Worm (Caenorhabditis elegans) whole organism, mixed stage, embryonic: ENCODE data around the gene fbn-1.

Source experiments
- blmp-1 ChIP-seq: fragments of 150-350 bp; optimal IDR thresholded peaks from 2 replicates; lab custom pipeline; 2014; ENCODE audit warnings: missing biosample characterization, missing genetic modification characterization
- drap-1 ChIP-seq: fragments of 200-800 bp; sonication (Bioruptor generic); optimal IDR thresholded peaks from 3 replicates; lab custom pipeline; 2018; ENCODE audit warnings: mild to moderate bottlenecking, missing genetic modification characterization, missing compliant biosample characterization
- elt-1 ChIP-seq: sonication (generic microtip); optimal IDR thresholded peaks from 2 replicates; lab custom pipeline; 2017; ENCODE audit warnings: missing genetic modification characterization, mild to moderate bottlenecking, missing compliant biosample characterization, antibody characterized with exemption, moderate library complexity, borderline replicate concordance; ENCODE audit not compliant: insufficient read depth
- elt-3 ChIP-seq: fragments of 150-350 bp; optimal IDR thresholded peaks from 2 replicates; lab custom pipeline; 2014; ENCODE audit warnings: missing biosample characterization, missing genetic modification characterization
- lin-13 ChIP-seq: fragments of 150-350 bp; optimal IDR thresholded peaks from 2 replicates; lab custom pipeline; 2014; ENCODE audit warnings: missing biosample characterization, missing genetic modification characterization
- nhr-2 ChIP-seq: fragments of 150-350 bp; optimal IDR thresholded peaks from 2 replicates; lab custom pipeline; 2014; ENCODE audit warnings: missing biosample characterization, missing genetic modification characterization
- nhr-28 ChIP-seq: fragments of 150-350 bp; optimal IDR thresholded peaks from 2 replicates; lab custom pipeline; 2014; ENCODE audit warnings: missing biosample characterization, missing genetic modification characterization
- pha-4 ChIP-seq: fragments of 150-350 bp; optimal IDR thresholded peaks from 2 replicates; lab custom pipeline; 2018; ENCODE audit warnings: missing biosample characterization, missing genetic modification reagents, missing genetic modification characterization
- snpc-4 ChIP-seq: fragments of 150-350 bp; optimal IDR thresholded peaks from 2 replicates; lab custom pipeline; 2014; ENCODE audit warnings: missing biosample characterization, missing genetic modification characterization
- sptf-1 ChIP-seq: sonication (generic microtip); optimal IDR thresholded peaks from 2 replicates; lab custom pipeline; 2017; ENCODE audit warnings: mild to moderate bottlenecking, missing genetic modification characterization, moderate library complexity, missing compliant biosample characterization
- unc-62 ChIP-seq: fragments of 150-350 bp; optimal IDR thresholded peaks from 2 replicates; lab custom pipeline; 2014; ENCODE audit warnings: missing biosample characterization, missing genetic modification reagents, missing genetic modification characterization

DNA sequence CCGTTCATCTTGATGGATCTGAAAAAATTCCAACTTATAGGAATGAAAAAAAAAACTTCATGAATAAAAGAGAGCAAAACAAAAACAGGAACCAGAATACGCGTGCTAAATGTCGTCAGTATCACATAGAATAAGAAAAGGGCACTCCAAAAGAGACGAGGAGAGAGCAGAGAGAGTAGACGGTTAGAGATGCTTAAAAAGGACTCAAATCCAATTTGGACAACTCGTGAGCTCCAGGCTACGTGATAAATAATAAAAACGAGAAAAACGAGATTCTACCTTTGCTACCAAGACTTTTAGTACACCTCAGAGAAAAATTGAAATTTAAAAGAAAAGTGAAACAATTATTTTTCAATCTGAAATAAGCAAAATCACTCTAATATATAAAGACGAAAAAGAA is 17.9 kb downstream of the fbn-1 start, which contains the start of gene upp-1:
- TF ChIP-seq drap-1 (GFP tag; lab: Kevin White, UChicago) (no peak), nhr-28 (tag; lab: Kevin White, UChicago) (no peak), pha-4 (tag; lab: Kevin White, UChicago) (no peak), lin-13 (no peak), elt-1 (tag; lab: Kevin White, UChicago) (no peak), unc-62 (GFP tag; lab: Kevin White, UChicago) (no peak), elt-3 (tag; lab: Kevin White, UChicago) (no peak), sptf-1 (tag; lab: Kevin White, UChicago) (no peak), blmp-1 (tag; lab: Kevin White, UChicago) (no peak), nhr-2 (tag; lab: Kevin White, UChicago) (no peak), snpc-4 (tag; lab: Kevin White, UChicago) (no peak)
